Worm (Caenorhabditis elegans) whole organism, young adult: ENCODE data around the gene haao-1.

Experiments
- B0019.2 ChIP-seq: fragments of 200-800 bp; sonication (Bioruptor generic); conservative IDR thresholded peaks from 2 replicates; pipeline ENCODE4 v1.3.6; 2022; ENCODE audit warnings: missing genetic modification reagents, missing genetic modification characterization, missing compliant biosample characterization
- B0261.1 ChIP-seq: sonication (generic microtip); optimal IDR thresholded peaks from 2 replicates; lab custom pipeline; 2016; ENCODE audit warnings: mild to moderate bottlenecking, missing genetic modification characterization, moderate library complexity, missing compliant biosample characterization
- B0336.3 ChIP-seq: fragments of 200-800 bp; sonication (Bioruptor generic); IDR thresholded peaks from 2 replicates; pipeline ENCODE4 v1.3.6; 2022; ENCODE audit warnings: missing genetic modification characterization, missing compliant biosample characterization
- D2030.7 ChIP-seq: fragments of 200-800 bp; sonication (Bioruptor generic); IDR thresholded peaks from 2 replicates; pipeline ENCODE4 v1.3.6; 2022; ENCODE audit warnings: missing genetic modification reagents, missing genetic modification characterization, missing compliant biosample characterization
- F37B4.10 ChIP-seq: fragments of 200-800 bp; sonication (Bioruptor generic); IDR thresholded peaks from 2 replicates; pipeline ENCODE4 v1.3.6; 2022; ENCODE audit warnings: missing genetic modification characterization, missing compliant biosample characterization
- F55B11.4 ChIP-seq: sonication (generic microtip); optimal IDR thresholded peaks from 2 replicates; lab custom pipeline; 2016; ENCODE audit warnings: missing compliant biosample characterization, missing genetic modification characterization, borderline replicate concordance; ENCODE audit not compliant: insufficient read depth
- F57A8.1 ChIP-seq: fragments of 200-800 bp; sonication (Bioruptor generic); optimal IDR thresholded peaks from 2 replicates; lab custom pipeline; 2018; ENCODE audit warnings: mild to moderate bottlenecking, missing genetic modification characterization, moderate library complexity, missing compliant biosample characterization
- F57C9.4 ChIP-seq: sonication (generic microtip); optimal IDR thresholded peaks from 2 replicates; lab custom pipeline; 2017; ENCODE audit warnings: mild to moderate bottlenecking, missing genetic modification characterization, missing compliant biosample characterization
- T26A5.8 ChIP-seq: sonication (generic microtip); optimal IDR thresholded peaks from 2 replicates; lab custom pipeline; 2016; ENCODE audit warnings: missing genetic modification characterization, missing compliant biosample characterization
- Y95B8A.8 ChIP-seq: fragments of 200-800 bp; sonication (Bioruptor generic); IDR thresholded peaks from 2 replicates; pipeline ENCODE4 v1.3.6; 2022; ENCODE audit warnings: missing genetic modification reagents, missing genetic modification characterization, missing compliant biosample characterization
- ZK185.1 ChIP-seq: sonication (generic microtip); optimal IDR thresholded peaks from 2 replicates; lab custom pipeline; 2016; ENCODE audit warnings: mild to moderate bottlenecking, missing genetic modification characterization, missing compliant biosample characterization; ENCODE audit not compliant: poor library complexity, severe bottlenecking
- aptf-2 ChIP-seq: fragments of 200-800 bp; sonication (Bioruptor generic); conservative IDR thresholded peaks from 2 replicates; pipeline ENCODE4 v1.3.6; 2022; ENCODE audit warnings: missing genetic modification reagents, missing genetic modification characterization, missing compliant biosample characterization
- aptf-3 ChIP-seq: fragments of 200-800 bp; sonication (Bioruptor generic); IDR thresholded peaks from 2 replicates; pipeline ENCODE4 v1.3.6; 2022; ENCODE audit warnings: missing genetic modification characterization, missing compliant biosample characterization
- attf-3 ChIP-seq: fragments of 200-800 bp; sonication (Bioruptor generic); conservative IDR thresholded peaks from 2 replicates; pipeline ENCODE4 v1.3.6; 2022; ENCODE audit warnings: missing genetic modification reagents, missing genetic modification characterization, missing compliant biosample characterization
- attf-6 ChIP-seq: fragments of 200-800 bp; sonication (Bioruptor generic); IDR thresholded peaks from 2 replicates; pipeline ENCODE4 v1.3.6; 2022; ENCODE audit warnings: missing genetic modification reagents, missing genetic modification characterization, missing compliant biosample characterization
- cebp-2 ChIP-seq: fragments of 200-800 bp; sonication (Bioruptor generic); IDR thresholded peaks from 2 replicates; pipeline ENCODE4 v1.3.6; 2022; ENCODE audit warnings: missing genetic modification characterization, missing compliant biosample characterization
- ceh-100 ChIP-seq: fragments of 200-800 bp; sonication (Bioruptor generic); IDR thresholded peaks from 2 replicates; pipeline ENCODE4 v1.3.6; 2022; ENCODE audit warnings: missing genetic modification reagents, missing genetic modification characterization, missing compliant biosample characterization
- ceh-27 ChIP-seq: fragments of 200-800 bp; sonication (Bioruptor generic); optimal IDR thresholded peaks from 2 replicates; lab custom pipeline; 2018; ENCODE audit warnings: mild to moderate bottlenecking, missing genetic modification characterization, moderate library complexity, missing compliant biosample characterization
- ceh-58 ChIP-seq: fragments of 200-800 bp; sonication (Bioruptor generic); IDR thresholded peaks from 2 replicates; pipeline ENCODE4 v1.3.6; 2022; ENCODE audit warnings: missing genetic modification characterization, missing compliant biosample characterization
- ceh-91 ChIP-seq: fragments of 200-800 bp; sonication (Bioruptor generic); IDR thresholded peaks from 2 replicates; pipeline ENCODE4 v1.3.6; 2022; ENCODE audit warnings: missing genetic modification reagents, missing genetic modification characterization, missing compliant biosample characterization
- die-1 ChIP-seq: sonication (generic microtip); optimal IDR thresholded peaks from 2 replicates; lab custom pipeline; 2016; ENCODE audit warnings: missing genotype, mild to moderate bottlenecking, missing genetic modification characterization, missing compliant biosample characterization
- dox-1 ChIP-seq: fragments of 200-800 bp; sonication (Bioruptor generic); IDR thresholded peaks from 2 replicates; pipeline ENCODE4 v1.3.6; 2022; ENCODE audit warnings: missing genetic modification reagents, missing genetic modification characterization, missing compliant biosample characterization
- dpff-1 ChIP-seq: sonication (generic microtip); optimal IDR thresholded peaks from 2 replicates; lab custom pipeline; 2017; ENCODE audit warnings: mild to moderate bottlenecking, missing genetic modification characterization, missing compliant biosample characterization
- dpl-1 ChIP-seq: fragments of 150-350 bp; optimal IDR thresholded peaks from 2 replicates; lab custom pipeline; 2014; ENCODE audit warnings: missing biosample characterization, missing genetic modification reagents, missing genetic modification characterization
- egl-44 ChIP-seq: fragments of 200-800 bp; sonication (Bioruptor generic); IDR thresholded peaks from 2 replicates; pipeline ENCODE4 v1.3.6; 2022; ENCODE audit warnings: missing genetic modification reagents, missing genetic modification characterization, missing compliant biosample characterization
- fkh-3 ChIP-seq: sonication (generic microtip); optimal IDR thresholded peaks from 2 replicates; lab custom pipeline; 2016; ENCODE audit warnings: mild to moderate bottlenecking, missing genetic modification characterization, missing compliant biosample characterization
- gei-17 ChIP-seq: fragments of 200-800 bp; sonication (Bioruptor generic); optimal IDR thresholded peaks from 2 replicates; lab custom pipeline; 2018; ENCODE audit warnings: mild to moderate bottlenecking, missing genetic modification characterization, missing compliant biosample characterization
- hlh-26 ChIP-seq: fragments of 200-800 bp; sonication (Bioruptor generic); conservative IDR thresholded peaks from 2 replicates; pipeline ENCODE4 v1.3.6; 2022; ENCODE audit warnings: missing genetic modification reagents, missing genetic modification characterization, missing compliant biosample characterization
- hrde-1 ChIP-seq: sonication (generic microtip); optimal IDR thresholded peaks from 2 replicates; lab custom pipeline; 2016; ENCODE audit warnings: missing genetic modification characterization, mild to moderate bottlenecking, missing compliant biosample characterization, moderate library complexity, missing genotype, missing genetic modification reagents, borderline replicate concordance
- let-607 ChIP-seq, 2 experiments: fragments of 200-800 bp in 1 of 2; sonication (Bioruptor generic) in 1 of 2; sonication (generic microtip) in 1 of 2; optimal IDR thresholded peaks; 2 replicates each; lab custom pipeline; 2016 to 2018; ENCODE audit warnings: mild to moderate bottlenecking in 2 of 2, missing compliant biosample characterization in 2 of 2, missing genetic modification characterization in 2 of 2, moderate library complexity in 2 of 2, missing genotype in 1 of 2
- lin-35 ChIP-seq, 3 experiments: fragments of 150-350 bp in 2 of 3; sonication (generic microtip) in 1 of 3; optimal IDR thresholded peaks; 2 replicates each; lab custom pipeline; 2014 to 2018; ENCODE audit warnings: missing biosample characterization in 3 of 3, missing genetic modification characterization in 3 of 3, missing genetic modification reagents in 3 of 3
- madf-10 ChIP-seq: sonication (generic microtip); optimal IDR thresholded peaks from 2 replicates; lab custom pipeline; 2016; ENCODE audit warnings: mild to moderate bottlenecking, missing genetic modification characterization, missing compliant biosample characterization
- madf-3 ChIP-seq: fragments of 200-800 bp; sonication (Bioruptor generic); IDR thresholded peaks from 2 replicates; pipeline ENCODE4 v1.3.6; 2022; ENCODE audit warnings: missing genetic modification reagents, missing genetic modification characterization, missing compliant biosample characterization
- madf-6 ChIP-seq: fragments of 200-800 bp; sonication (Bioruptor generic); IDR thresholded peaks from 2 replicates; pipeline ENCODE4 v1.3.6; 2022; ENCODE audit warnings: missing genetic modification reagents, missing genetic modification characterization, missing compliant biosample characterization
- mel-28 ChIP-seq: sonication (generic microtip); optimal IDR thresholded peaks from 2 replicates; lab custom pipeline; 2016; ENCODE audit warnings: borderline replicate concordance, mild to moderate bottlenecking, missing genetic modification characterization, missing compliant biosample characterization
- nfya-1 ChIP-seq: sonication (generic microtip); optimal IDR thresholded peaks from 2 replicates; lab custom pipeline; 2017; ENCODE audit warnings: antibody characterized with exemption, missing compliant biosample characterization, missing genetic modification characterization, borderline replicate concordance; ENCODE audit not compliant: insufficient read depth
- nhr-80 ChIP-seq: sonication (generic microtip); optimal IDR thresholded peaks from 2 replicates; lab custom pipeline; 2016; ENCODE audit warnings: missing genetic modification characterization, missing compliant biosample characterization
- rcor-1 ChIP-seq: fragments of 200-800 bp; sonication (Bioruptor generic); IDR thresholded peaks from 2 replicates; pipeline ENCODE4 v1.3.6; 2022; ENCODE audit warnings: missing genetic modification reagents, missing genetic modification characterization, missing compliant biosample characterization
- sea-2 ChIP-seq: fragments of 200-800 bp; sonication (Bioruptor generic); IDR thresholded peaks from 2 replicates; pipeline ENCODE4 v1.3.6; 2022; ENCODE audit warnings: missing genetic modification characterization, missing compliant biosample characterization
- snpc-1.1 ChIP-seq: sonication (generic microtip); optimal IDR thresholded peaks from 2 replicates; lab custom pipeline; 2017; ENCODE audit warnings: missing genetic modification characterization, mild to moderate bottlenecking, missing compliant biosample characterization, antibody characterized with exemption, moderate library complexity, missing genotype, missing genetic modification reagents; ENCODE audit not compliant: insufficient read depth
- sptf-2 ChIP-seq: fragments of 200-800 bp; sonication (Bioruptor generic); optimal IDR thresholded peaks from 2 replicates; lab custom pipeline; 2018; ENCODE audit warnings: mild to moderate bottlenecking, missing genetic modification characterization, missing compliant biosample characterization
- zim-3 ChIP-seq: sonication (generic microtip); optimal IDR thresholded peaks from 2 replicates; lab custom pipeline; 2017; ENCODE audit warnings: mild to moderate bottlenecking, missing genetic modification characterization, moderate library complexity, missing compliant biosample characterization
- ztf-22 ChIP-seq: fragments of 200-800 bp; sonication (Bioruptor generic); optimal IDR thresholded peaks from 2 replicates; lab custom pipeline; 2018; ENCODE audit warnings: mild to moderate bottlenecking, missing genetic modification characterization, moderate library complexity, missing compliant biosample characterization
- ztf-26 ChIP-seq: sonication (generic microtip); optimal IDR thresholded peaks from 2 replicates; lab custom pipeline; 2017; ENCODE audit warnings: missing genetic modification characterization, missing compliant biosample characterization

The haao-1 gene

ce11 chrV:9513590-9513989 lies 8.9 kb downstream of the haao-1 start, which contains the start of gene eif-2Bdelta (continued):
- TF ChIP-seq D2030.7 (GFP tag; lab: Robert Waterston, UW), result no peak
- no peak for TF ChIP-seq ceh-91 (GFP tag; lab: Robert Waterston, UW)
- no peak for TF ChIP-seq sptf-2
- TF ChIP-seq madf-6 (GFP tag; lab: Robert Waterston, UW), result peak; percentile 48; the same call in 1 of the 2 replicates
- no peak for TF ChIP-seq mel-28 (tag; lab: Kevin White, UChicago)
- no peak for TF ChIP-seq attf-3 (GFP tag; lab: Robert Waterston, UW)
- TF ChIP-seq dpl-1, result no peak
- no peak for TF ChIP-seq F57C9.4 (tag; lab: Kevin White, UChicago)
- no peak for TF ChIP-seq die-1 (tag; lab: Kevin White, UChicago)
- no peak for TF ChIP-seq aptf-3 (GFP tag; lab: Robert Waterston, UW)
- TF ChIP-seq rcor-1, result no peak
- TF ChIP-seq F37B4.10 (GFP tag; lab: Robert Waterston, UW), result no peak
- peak; percentile 39 for TF ChIP-seq ZK185.1
- TF ChIP-seq attf-6, result no peak
- TF ChIP-seq nfya-1, result no peak
- TF ChIP-seq B0336.3 (GFP tag; lab: Robert Waterston, UW), result no peak
- TF ChIP-seq ztf-26 (tag; lab: Kevin White, UChicago), result no peak
- TF ChIP-seq hlh-26 (GFP tag; lab: Robert Waterston, UW), result no peak
- TF ChIP-seq egl-44, result no peak
- no peak for TF ChIP-seq aptf-2
- no peak for TF ChIP-seq ceh-100 (GFP tag; lab: Robert Waterston, UW)
- TF ChIP-seq ztf-22, result no peak
- TF ChIP-seq B0261.1 (tag; lab: Kevin White, UChicago), result no peak
- TF ChIP-seq sea-2 (GFP tag; lab: Robert Waterston, UW), result no peak
- no peak for TF ChIP-seq snpc-1.1
- no peak for TF ChIP-seq madf-3 (GFP tag; lab: Robert Waterston, UW)
- TF ChIP-seq madf-10 (tag; lab: Kevin White, UChicago), result no peak
- peak in 1 of 2 experiments; percentile 23 for TF ChIP-seq let-607 (tag; optimal IDR thresholded peaks at IDR 0.05; lab: Kevin White, UChicago)
- no peak for TF ChIP-seq F55B11.4 (tag; lab: Kevin White, UChicago)
- no peak for TF ChIP-seq zim-3 (tag; lab: Kevin White, UChicago)
- TF ChIP-seq ceh-27 (GFP tag; lab: Kevin White, UChicago), result no peak
- TF ChIP-seq hrde-1, result no peak
- no peak for TF ChIP-seq F57A8.1
- TF ChIP-seq cebp-2 (GFP tag; lab: Robert Waterston, UW), result no peak
- TF ChIP-seq dox-1 (GFP tag; lab: Robert Waterston, UW), result peak; percentile 49; the same call in 1 of the 2 replicates
- no peak for TF ChIP-seq B0019.2 (GFP tag; lab: Robert Waterston, UW)
- peak in 1 of 3 experiments; percentile 70 for TF ChIP-seq lin-35 (GFP tag; optimal IDR thresholded peaks at IDR 0.05; lab: Kevin White, UChicago)
- no peak for TF ChIP-seq Y95B8A.8 (GFP tag; lab: Robert Waterston, UW)
- no peak for TF ChIP-seq dpff-1
- TF ChIP-seq T26A5.8, result no peak
- TF ChIP-seq gei-17, result no peak
- no peak for TF ChIP-seq fkh-3
- TF ChIP-seq ceh-58, result no peak
- TF ChIP-seq nhr-80 (tag; lab: Kevin White, UChicago), result no peak
